Fruit fly (Drosophila melanogaster) whole organism, embryonic: ENCODE results near the gene CG18266.

ENCODE experiments used
- Ada2b ChIP-seq: fragments of 200-800 bp; sonication (Bioruptor generic); IDR thresholded peaks from 2 replicates; pipeline ENCODE4 v1.3.6; 2022; ENCODE audit warnings: missing biosample characterization, missing genetic modification characterization
- Aef1 ChIP-seq: fragments of 200-800 bp; sonication (Bioruptor generic); IDR thresholded peaks from 3 replicates; pipeline ENCODE4 v1.3.6; 2022; ENCODE audit warnings: missing biosample characterization, missing genetic modification characterization
- C15 ChIP-seq: fragments of 200-800 bp; sonication (Bioruptor generic); IDR thresholded peaks from 3 replicates; pipeline ENCODE4 v1.3.6; 2022; ENCODE audit warnings: missing biosample characterization, missing genetic modification characterization
- CG11504 ChIP-seq: fragments of 200-800 bp; sonication (Bioruptor generic); optimal IDR thresholded peaks from 3 replicates; lab custom pipeline; 2019; ENCODE audit warnings: missing biosample characterization, mild to moderate bottlenecking, missing genetic modification characterization, moderate library complexity
- CG15479 ChIP-seq: fragments of 200-800 bp; sonication (Bioruptor generic); optimal IDR thresholded peaks from 3 replicates; lab custom pipeline; 2019; ENCODE audit warnings: missing biosample characterization, mild to moderate bottlenecking, missing genetic modification characterization, moderate library complexity
- CG2678 ChIP-seq: fragments of 200-800 bp; sonication (Bioruptor generic); optimal IDR thresholded peaks from 3 replicates; lab custom pipeline; 2019; ENCODE audit warnings: missing biosample characterization, mild to moderate bottlenecking, missing genetic modification characterization, moderate library complexity
- CG30431 ChIP-seq: fragments of 200-800 bp; sonication (Bioruptor generic); optimal IDR thresholded peaks from 2 replicates; lab custom pipeline; 2017; ENCODE audit warnings: missing biosample characterization, missing genetic modification characterization
- CG31441 ChIP-seq: fragments of 200-800 bp; sonication (Bioruptor generic); IDR thresholded peaks from 2 replicates; pipeline ENCODE4 v1.3.6; 2022; ENCODE audit warnings: missing biosample characterization, missing genetic modification characterization
- CG32772 ChIP-seq: fragments of 200-800 bp; sonication (Bioruptor generic); IDR thresholded peaks from 2 replicates; pipeline ENCODE4 v1.3.6; 2022; ENCODE audit warnings: missing biosample characterization, missing genetic modification characterization
- CG3838 ChIP-seq: fragments of 200-800 bp; sonication (Bioruptor generic); optimal IDR thresholded peaks from 3 replicates; lab custom pipeline; 2016; ENCODE audit warnings: missing biosample characterization, missing genetic modification characterization
- CG4707 ChIP-seq: fragments of 200-800 bp; sonication (Bioruptor generic); optimal IDR thresholded peaks from 2 replicates; lab custom pipeline; 2018; ENCODE audit warnings: missing biosample characterization, mild to moderate bottlenecking, missing genetic modification characterization, moderate library complexity
- CG4820 ChIP-seq: fragments of 200-800 bp; sonication (Bioruptor generic); optimal IDR thresholded peaks from 3 replicates; lab custom pipeline; 2016; ENCODE audit warnings: missing biosample characterization, missing genetic modification characterization
- CG7839 ChIP-seq: fragments of 200-800 bp; sonication (Bioruptor generic); optimal IDR thresholded peaks from 3 replicates; lab custom pipeline; 2018; ENCODE audit warnings: missing biosample characterization, mild to moderate bottlenecking, missing genetic modification characterization, moderate library complexity
- CG8944 ChIP-seq: fragments of 200-800 bp; sonication (Bioruptor generic); optimal IDR thresholded peaks from 3 replicates; lab custom pipeline; 2016; ENCODE audit warnings: missing biosample characterization, missing genetic modification characterization
- CG9817 ChIP-seq: fragments of 200-800 bp; sonication (Bioruptor generic); optimal IDR thresholded peaks from 2 replicates; lab custom pipeline; 2018; ENCODE audit warnings: missing biosample characterization, mild to moderate bottlenecking, missing genetic modification characterization, moderate library complexity
- Dfd ChIP-seq, 2 experiments: fragments of >200 bp; optimal IDR thresholded peaks; 2 replicates each; lab custom pipeline; 2017; ENCODE audit warnings: missing biosample characterization in 2 of 2, missing genetic modification characterization in 2 of 2
- Ets65A ChIP-seq: fragments of 200-800 bp; sonication (Bioruptor generic); peaks from one replicate; lab custom pipeline; 2016; ENCODE audit warnings: missing biosample characterization, missing genetic modification characterization
- Fer3 ChIP-seq: fragments of 200-800 bp; sonication (Bioruptor generic); optimal IDR thresholded peaks from 2 replicates; lab custom pipeline; 2018; ENCODE audit warnings: missing biosample characterization, mild to moderate bottlenecking, missing genetic modification characterization, moderate library complexity
- H15 ChIP-seq: fragments of 200-800 bp; sonication (Bioruptor generic); IDR thresholded peaks from 3 replicates; pipeline ENCODE4 v1.3.6; 2022; ENCODE audit warnings: missing biosample characterization, missing genetic modification characterization
- HLH3B ChIP-seq: fragments of 200-800 bp; sonication (Bioruptor generic); IDR thresholded peaks from 2 replicates; pipeline ENCODE4 v1.3.6; 2022; ENCODE audit warnings: missing biosample characterization, missing genetic modification characterization
- Hr51 ChIP-seq, 2 experiments: fragments of 200-800 bp; sonication (Bioruptor generic); optimal IDR thresholded peaks; 2 replicates in 1 of 2; 3 replicates in 1 of 2; lab custom pipeline; 2016 to 2018; ENCODE audit warnings: missing biosample characterization in 2 of 2, missing genetic modification characterization in 2 of 2, mild to moderate bottlenecking in 1 of 2, moderate library complexity in 1 of 2
- Lpt ChIP-seq: fragments of >200 bp; optimal IDR thresholded peaks from 2 replicates; lab custom pipeline; 2018; ENCODE audit warnings: missing biosample characterization, missing genetic modification characterization
- Nf-YA ChIP-seq: fragments of 200-800 bp; sonication (Bioruptor generic); IDR thresholded peaks from 2 replicates; pipeline ENCODE4 v1.3.6; 2022; ENCODE audit warnings: missing biosample characterization, missing genetic modification characterization
- Nf-YC ChIP-seq: fragments of 200-800 bp; optimal IDR thresholded peaks from 3 replicates; lab custom pipeline; 2019; ENCODE audit warnings: missing biosample characterization, mild to moderate bottlenecking, missing genetic modification characterization, moderate library complexity
- Oli ChIP-seq: fragments of 200-800 bp; sonication (Bioruptor generic); optimal IDR thresholded peaks from 2 replicates; lab custom pipeline; 2018; ENCODE audit warnings: missing biosample characterization, mild to moderate bottlenecking, missing genetic modification characterization, moderate library complexity
- Pdp1 ChIP-seq, 2 experiments: fragments of 200-800 bp; sonication (Bioruptor generic); optimal IDR thresholded peaks; 3 replicates each; lab custom pipeline; 2016; ENCODE audit warnings: missing biosample characterization in 2 of 2, missing genetic modification characterization in 2 of 2, mild to moderate bottlenecking in 1 of 2, moderate library complexity in 1 of 2
- Ptx1 ChIP-seq: fragments of 200-800 bp; sonication (Bioruptor generic); IDR thresholded peaks from 2 replicates; pipeline ENCODE4 v1.3.6; 2022; ENCODE audit warnings: missing biosample characterization, missing genetic modification characterization
- Side ChIP-seq: fragments of 200-800 bp; sonication (Bioruptor generic); optimal IDR thresholded peaks from 2 replicates; lab custom pipeline; 2016; ENCODE audit warnings: missing biosample characterization, missing genetic modification characterization
- Sox102F ChIP-seq: fragments of 200-800 bp; sonication (Bioruptor generic); optimal IDR thresholded peaks from 2 replicates; lab custom pipeline; 2018; ENCODE audit warnings: missing biosample characterization, mild to moderate bottlenecking, missing genetic modification characterization, moderate library complexity
- Ssrp ChIP-seq: fragments of 200-800 bp; sonication (Bioruptor generic); optimal IDR thresholded peaks from 2 replicates; lab custom pipeline; 2018; ENCODE audit warnings: missing biosample characterization, mild to moderate bottlenecking, missing genetic modification characterization, moderate library complexity
- Stat92E ChIP-seq, 3 experiments: fragments of >200 bp in 2 of 3; fragments of 200-800 bp in 1 of 3; sonication (Bioruptor generic) in 1 of 3; optimal IDR thresholded peaks; 2 replicates each; lab custom pipeline; 2017 to 2019; ENCODE audit warnings: missing biosample characterization in 3 of 3, missing genetic modification characterization in 3 of 3, mild to moderate bottlenecking in 1 of 3, moderate library complexity in 1 of 3
- ac ChIP-seq: fragments of 200-800 bp; sonication (Bioruptor generic); optimal IDR thresholded peaks from 3 replicates; lab custom pipeline; 2017; ENCODE audit warnings: missing biosample characterization, mild to moderate bottlenecking, missing genetic modification characterization
- bbx ChIP-seq: fragments of 200-800 bp; sonication (Bioruptor generic); IDR thresholded peaks from 2 replicates; pipeline ENCODE4 v1.3.6; 2022; ENCODE audit warnings: missing biosample characterization, missing genetic modification characterization; ENCODE audit not compliant: partially characterized antibody
- bsh ChIP-seq, 2 experiments: fragments of 200-800 bp; sonication (Bioruptor generic); optimal IDR thresholded peaks; 2 replicates each; lab custom pipeline; 2017 to 2018; ENCODE audit warnings: mild to moderate bottlenecking in 2 of 2, missing biosample characterization in 2 of 2, missing genetic modification characterization in 2 of 2, moderate library complexity in 1 of 2
- dmrt99B ChIP-seq: fragments of 200-800 bp; sonication (Bioruptor generic); optimal IDR thresholded peaks from 2 replicates; lab custom pipeline; 2018; ENCODE audit warnings: missing biosample characterization, mild to moderate bottlenecking, missing genetic modification characterization, moderate library complexity
- esg ChIP-seq: fragments of 200-800 bp; sonication (Bioruptor generic); conservative IDR thresholded peaks from 2 replicates; pipeline ENCODE4 v1.3.6; 2022; ENCODE audit warnings: missing biosample characterization, missing genetic modification characterization
- gem ChIP-seq: fragments of 200-800 bp; sonication (Bioruptor generic); optimal IDR thresholded peaks from 2 replicates; lab custom pipeline; 2019; ENCODE audit warnings: missing biosample characterization, mild to moderate bottlenecking, missing genetic modification characterization, moderate library complexity
- gsb-n ChIP-seq: fragments of 200-800 bp; sonication (Bioruptor generic); optimal IDR thresholded peaks from 3 replicates; lab custom pipeline; 2018; ENCODE audit warnings: missing biosample characterization, mild to moderate bottlenecking, missing genetic modification characterization
- gt ChIP-seq: fragments of 200-800 bp; sonication (Bioruptor generic); IDR thresholded peaks from 2 replicates; pipeline ENCODE4 v1.3.6; 2022; ENCODE audit warnings: missing biosample characterization, missing genetic modification characterization
- lab ChIP-seq: fragments of 200-800 bp; sonication (Bioruptor generic); optimal IDR thresholded peaks from 3 replicates; lab custom pipeline; 2017; ENCODE audit warnings: missing biosample characterization, missing genetic modification characterization, mild to moderate bottlenecking, moderate library complexity, missing genetic modification reagents
- nmo ChIP-seq: fragments of 200-800 bp; sonication (Bioruptor generic); optimal IDR thresholded peaks from 2 replicates; lab custom pipeline; 2018; ENCODE audit warnings: missing biosample characterization, mild to moderate bottlenecking, missing genetic modification characterization, moderate library complexity
- phol ChIP-seq: fragments of 200-800 bp; sonication (Bioruptor generic); optimal IDR thresholded peaks from 3 replicates; lab custom pipeline; 2018; ENCODE audit warnings: missing biosample characterization, mild to moderate bottlenecking, missing genetic modification characterization, moderate library complexity
- run ChIP-seq: fragments of 200-800 bp; sonication (Bioruptor generic); optimal IDR thresholded peaks from 3 replicates; lab custom pipeline; 2018; ENCODE audit warnings: missing biosample characterization, mild to moderate bottlenecking, missing genetic modification characterization
- sima ChIP-seq: fragments of 200-800 bp; sonication (Bioruptor generic); optimal IDR thresholded peaks from 2 replicates; lab custom pipeline; 2016; ENCODE audit warnings: missing biosample characterization, missing genetic modification characterization
- slbo ChIP-seq: fragments of 200-800 bp; sonication (Bioruptor generic); IDR thresholded peaks from 2 replicates; pipeline ENCODE4 v1.3.6; 2022; ENCODE audit warnings: missing biosample characterization, missing genetic modification characterization
- sob ChIP-seq: fragments of 200-800 bp; sonication (Bioruptor generic); IDR thresholded peaks from 2 replicates; pipeline ENCODE4 v1.3.6; 2022; ENCODE audit warnings: missing biosample characterization, missing genetic modification characterization
- stc ChIP-seq: fragments of 200-800 bp; sonication (Bioruptor generic); IDR thresholded peaks from 2 replicates; pipeline ENCODE4 v1.3.6; 2022; ENCODE audit warnings: missing biosample characterization, missing genetic modification characterization
- ttk ChIP-seq: fragments of 200-800 bp; sonication (Bioruptor generic); IDR thresholded peaks from 2 replicates; pipeline ENCODE4 v2.1.2; 2022; ENCODE audit warnings: missing biosample characterization, missing genetic modification characterization
- unpg ChIP-seq: fragments of 200-800 bp; sonication (Bioruptor generic); optimal IDR thresholded peaks from 3 replicates; lab custom pipeline; 2018; ENCODE audit warnings: missing biosample characterization, mild to moderate bottlenecking, missing genetic modification characterization, moderate library complexity
- z ChIP-seq: fragments of 200-800 bp; sonication (Bioruptor generic); IDR thresholded peaks from 3 replicates; pipeline ENCODE4 v1.3.6; 2022; ENCODE audit warnings: missing biosample characterization, missing genetic modification characterization

Gene CG18266

DNA sequence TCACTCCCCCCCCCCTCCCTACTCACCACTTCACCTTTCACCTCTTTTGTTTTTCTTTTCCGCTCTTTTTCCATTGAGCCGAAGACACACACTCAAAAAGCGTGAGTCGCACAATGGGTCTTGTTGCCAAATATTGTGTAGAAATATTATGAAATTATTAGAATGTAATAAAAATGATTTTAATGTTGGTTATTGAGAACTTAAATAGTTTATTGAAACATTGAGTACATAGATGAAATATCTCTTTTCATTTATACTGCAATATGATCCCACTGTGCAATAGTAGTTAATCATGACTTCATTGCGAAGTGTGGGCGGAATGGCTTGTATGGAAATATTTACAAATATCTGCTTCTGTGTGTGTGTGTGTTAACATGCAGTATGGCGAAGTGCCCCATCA, 29.5 kb upstream of the CG18266 start (continued):
- no peak for TF ChIP-seq run (tag; lab: Kevin White, UChicago)
- peak; percentile 37 for TF ChIP-seq CG11504 (tag; lab: Kevin White, UChicago)
- TF ChIP-seq lab (GFP tag; lab: Kevin White, UChicago), result peak; percentile 27
- TF ChIP-seq HLH3B, result 0 out of 2 replicates have a peak, but pooled peaks have one; percentile 12
- TF ChIP-seq Dfd (GFP tag; optimal IDR thresholded peaks at IDR 0.05; lab: Kevin White, UChicago), result no peak
- 0 out of 3 replicates have a peak, but pooled peaks have one; percentile 35 for TF ChIP-seq H15 (GFP tag; lab: Robert Waterston, UW)
- TF ChIP-seq CG8944 (GFP tag; lab: Kevin White, UChicago), result no peak
- no peak for TF ChIP-seq gsb-n (tag; lab: Kevin White, UChicago)
- peak; percentile 12 for TF ChIP-seq Ets65A (GFP tag; lab: Kevin White, UChicago)
- TF ChIP-seq gem (tag; lab: Kevin White, UChicago), result peak; percentile 41
- TF ChIP-seq Nf-YA (GFP tag; lab: Robert Waterston, UW), result no peak
- TF ChIP-seq Lpt (GFP tag; lab: Kevin White, UChicago), result no peak
- no peak for TF ChIP-seq CG30431 (GFP tag; lab: Kevin White, UChicago)
- TF ChIP-seq sima (GFP tag; lab: Kevin White, UChicago), result no peak
- peak; percentile 34 for TF ChIP-seq dmrt99B (tag; lab: Kevin White, UChicago)
- TF ChIP-seq gt (GFP tag; lab: Robert Waterston, UW), result no peak
- TF ChIP-seq ttk, result peak; percentile 44; the same call in 1 of the 2 replicates
- TF ChIP-seq Ssrp (tag; lab: Kevin White, UChicago), result no peak
- TF ChIP-seq Ada2b (GFP tag; lab: Robert Waterston, UW), result no peak
- peak; percentile 59; the same call in 1 of the 2 replicates for TF ChIP-seq Ptx1 (GFP tag; lab: Robert Waterston, UW)
- TF ChIP-seq Nf-YC, result no peak
- TF ChIP-seq z, result 0 out of 3 replicates have a peak, but pooled peaks have one; percentile 36
- TF ChIP-seq CG9817 (tag; lab: Kevin White, UChicago), result no peak
- TF ChIP-seq CG4820 (GFP tag; lab: Kevin White, UChicago), result no peak
- TF ChIP-seq nmo (GFP tag; lab: Kevin White, UChicago), result peak; percentile 5
- TF ChIP-seq Side (GFP tag; lab: Kevin White, UChicago), result no peak
- no peak for TF ChIP-seq Fer3
- TF ChIP-seq Aef1, result 0 out of 3 replicates have a peak, but pooled peaks have one; percentile 18
- TF ChIP-seq C15 (GFP tag; lab: Robert Waterston, UW), result no peak
- TF ChIP-seq Oli, result peak; percentile 7
- TF ChIP-seq CG3838, result no peak
- 0 out of 2 replicates have a peak, but pooled peaks have one; percentile 11 for TF ChIP-seq CG31441
- TF ChIP-seq CG2678 (tag; lab: Kevin White, UChicago), result peak; percentile 20
- TF ChIP-seq Pdp1 (GFP tag; optimal IDR thresholded peaks at IDR 0.05; lab: Kevin White, UChicago), result no peak
- TF ChIP-seq sob (GFP tag; lab: Robert Waterston, UW), result no peak
- TF ChIP-seq Stat92E (GFP tag; optimal IDR thresholded peaks at IDR 0.05; lab: Kevin White, UChicago), result no peak
- TF ChIP-seq stc, result no peak
- TF ChIP-seq bsh (GFP tag; optimal IDR thresholded peaks at IDR 0.05; lab: Kevin White, UChicago), result peak in 1 of 2 experiments; percentile 20
- peak; percentile 4 for TF ChIP-seq phol (tag; lab: Kevin White, UChicago)
- 0 out of 2 replicates have a peak, but pooled peaks have one; percentile 20 for TF ChIP-seq esg (GFP tag; lab: Robert Waterston, UW)
- peak; percentile 19 for TF ChIP-seq CG7839 (tag; lab: Kevin White, UChicago)
- TF ChIP-seq Hr51 (GFP tag; optimal IDR thresholded peaks at IDR 0.05; lab: Kevin White, UChicago), result peak in 1 of 2 experiments; percentile 12
- TF ChIP-seq Sox102F (GFP tag; lab: Kevin White, UChicago), result peak; percentile 36
- no peak for TF ChIP-seq ac
- 0 out of 2 replicates have a peak, but pooled peaks have one; percentile 24 for TF ChIP-seq CG32772
- no peak for TF ChIP-seq CG15479 (GFP tag; lab: Kevin White, UChicago)
- TF ChIP-seq CG4707 (GFP tag; lab: Kevin White, UChicago), result peak; percentile 30
- peak; percentile 45 for TF ChIP-seq slbo (GFP tag; lab: Robert Waterston, UW)
- TF ChIP-seq bbx (GFP tag; lab: Robert Waterston, UW), result no peak
- TF ChIP-seq unpg, result peak; percentile 30
